Worm (Caenorhabditis elegans): ENCODE results near the gene ifo-1.

Gene ifo-1

DNA sequence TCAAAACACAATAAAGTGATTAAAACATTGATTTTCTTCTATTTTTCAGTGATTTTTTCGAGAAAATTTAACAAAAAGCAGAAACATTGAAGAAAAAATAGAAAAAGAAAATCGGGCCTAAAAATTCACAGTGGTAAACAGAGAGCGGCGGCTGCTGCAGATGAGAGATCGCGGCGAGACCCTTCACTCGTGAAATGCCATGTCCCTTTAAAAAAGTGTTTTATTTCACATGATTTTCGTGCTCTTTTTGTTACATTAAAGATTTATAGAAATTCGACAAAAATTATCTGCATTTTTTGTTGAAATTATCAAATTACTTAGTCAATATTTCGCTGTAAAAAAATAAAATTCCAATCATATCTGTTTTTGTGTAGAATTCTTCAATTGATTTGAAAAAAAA lies 12.5 kb downstream of the ifo-1 start (continued):
- TF ChIP-seq ztf-6 (GFP tag; IDR thresholded peaks at IDR 0.05): no peak
- no peak for TF ChIP-seq F22D6.2 (tag; optimal IDR thresholded peaks at IDR 0.05)
- TF ChIP-seq repo-1 (tag; optimal IDR thresholded peaks at IDR 0.05): peak; percentile 29
- no peak for TF ChIP-seq mes-4 (tag; optimal IDR thresholded peaks at IDR 0.05)
- peak; percentile 40 for TF ChIP-seq ztf-26 (tag; optimal IDR thresholded peaks at IDR 0.05)
- TF ChIP-seq lag-1 (GFP tag; IDR thresholded peaks at IDR 0.05): no peak
- no peak for TF ChIP-seq zim-3 (tag; optimal IDR thresholded peaks at IDR 0.05)
- no peak for TF ChIP-seq dpff-1 (tag; optimal IDR thresholded peaks at IDR 0.05)
- TF ChIP-seq ZK185.1 (tag; optimal IDR thresholded peaks at IDR 0.05; ENCODE audit: poor library complexity, severe bottlenecking): peak; percentile 1
- no peak for TF ChIP-seq ets-4 (GFP tag; optimal IDR thresholded peaks at IDR 0.05)
- no peak for TF ChIP-seq Y67H2A.10 (GFP tag; conservative IDR thresholded peaks at IDR 0.05)
- no peak for TF ChIP-seq attf-3 (GFP tag; conservative IDR thresholded peaks at IDR 0.05)
- TF ChIP-seq D2030.7 (GFP tag; IDR thresholded peaks at IDR 0.05): no peak
- no peak for TF ChIP-seq C17E4.6 (GFP tag; IDR thresholded peaks at IDR 0.05)
- TF ChIP-seq lin-35 (GFP tag; optimal IDR thresholded peaks at IDR 0.05): peak in 1 of 3 experiments; percentile 70
- no peak for TF ChIP-seq F37B4.10 (GFP tag; IDR thresholded peaks at IDR 0.05)
- peak; percentile 35 for TF ChIP-seq nhr-80 (tag; optimal IDR thresholded peaks at IDR 0.05)
- TF ChIP-seq gei-17 (GFP tag; optimal IDR thresholded peaks at IDR 0.05): no peak
- no peak for TF ChIP-seq lir-1 (GFP tag; conservative IDR thresholded peaks at IDR 0.05)
- TF ChIP-seq tlf-1 (GFP tag; optimal IDR thresholded peaks at IDR 0.05): no peak
- TF ChIP-seq tbx-9 (tag; optimal IDR thresholded peaks at IDR 0.05; ENCODE audit: borderline replicate concordance): no peak
- no peak for TF ChIP-seq sea-2 (GFP tag; IDR thresholded peaks at IDR 0.05)
- peak; percentile 32; the same call in 1 of the 2 replicates for TF ChIP-seq pbrm-1 (GFP tag; IDR thresholded peaks at IDR 0.05)
- no peak for TF ChIP-seq madf-3 (GFP tag; IDR thresholded peaks at IDR 0.05)
- no peak for TF ChIP-seq somi-1 (GFP tag; optimal IDR thresholded peaks at IDR 0.05)
- TF ChIP-seq Y56A3A.18 (GFP tag; IDR thresholded peaks at IDR 0.05): no peak
- no peak for TF ChIP-seq hrde-1 (tag; optimal IDR thresholded peaks at IDR 0.05; ENCODE audit: borderline replicate concordance)
- no peak for TF ChIP-seq F49E8.2 (tag; optimal IDR thresholded peaks at IDR 0.05; ENCODE audit: insufficient read depth)

DNA sequence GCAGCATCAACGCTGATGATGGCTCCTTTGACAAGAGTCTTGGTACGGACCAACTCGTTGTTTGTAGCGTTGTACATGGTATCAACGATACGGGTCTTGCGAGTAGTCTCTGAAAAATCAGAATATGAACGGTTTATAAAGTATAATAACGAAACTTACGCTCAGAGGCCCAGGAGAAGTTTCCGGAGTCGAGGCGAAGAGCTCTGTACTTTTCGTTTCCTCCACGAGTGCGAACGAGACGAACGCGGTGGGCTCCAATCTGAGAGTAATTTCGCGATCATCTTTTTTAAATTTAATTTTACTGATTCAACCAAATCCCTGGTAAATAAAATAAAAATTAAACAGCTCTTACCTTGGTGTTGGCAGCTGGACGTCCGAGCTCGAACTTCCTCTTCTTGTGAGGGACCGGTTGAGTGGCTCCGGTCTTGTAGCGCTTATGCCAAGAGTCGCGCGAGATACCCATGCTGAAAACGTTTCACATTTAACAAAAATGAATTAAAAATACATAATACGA lies 13.0 kb downstream of the ifo-1 start, which contains the start of gene rps-8:
rps-8 (minus strand) TSS at position 464 of the 514 bp plus-strand sequence.
- no peak for TF ChIP-seq rpc-1 (optimal IDR thresholded peaks at IDR 0.05)
- no peak for TF ChIP-seq rpc-1 (tag; optimal IDR thresholded peaks at IDR 0.05)
- no peak for TF ChIP-seq F23B12.7 (tag; optimal IDR thresholded peaks at IDR 0.05; ENCODE audit: insufficient read depth)
- TF ChIP-seq rec-8 (tag; optimal IDR thresholded peaks at IDR 0.05): no peak
- no peak for TF ChIP-seq nhr-27 (tag; optimal IDR thresholded peaks at IDR 0.05)
- TF ChIP-seq F10E7.11 (tag; optimal IDR thresholded peaks at IDR 0.05): no peak
- TF ChIP-seq repo-1 (tag; optimal IDR thresholded peaks at IDR 0.05): no peak
- TF ChIP-seq C06A6.2 (GFP tag; conservative IDR thresholded peaks at IDR 0.05): no peak
- no peak for TF ChIP-seq pbrm-1 (GFP tag; IDR thresholded peaks at IDR 0.05)
- no peak for TF ChIP-seq unc-130 (GFP tag; optimal IDR thresholded peaks at IDR 0.05)
- no peak for TF ChIP-seq K12H6.12 (tag; optimal IDR thresholded peaks at IDR 0.05)
- 0 out of 2 replicates have a peak, but pooled peaks have one; percentile 15 for TF ChIP-seq Y79H2A.3 (GFP tag; conservative IDR thresholded peaks at IDR 0.05)
- no peak for TF ChIP-seq Y67H2A.10 (GFP tag; conservative IDR thresholded peaks at IDR 0.05)
- TF ChIP-seq gei-17 (GFP tag; optimal IDR thresholded peaks at IDR 0.05): no peak
- TF ChIP-seq nfyb-1 (GFP tag; IDR thresholded peaks at IDR 0.05): no peak
- TF ChIP-seq nhr-120 (GFP tag; IDR thresholded peaks at IDR 0.05): no peak
- peak; percentile 15; the same call in 1 of the 2 replicates for TF ChIP-seq madf-6 (GFP tag; IDR thresholded peaks at IDR 0.05)
- TF ChIP-seq F33H1.4 (GFP tag; IDR thresholded peaks at IDR 0.05): peak; percentile 25; the same call in 1 of the 2 replicates
- no peak for TF ChIP-seq lin-54 (GFP tag; optimal IDR thresholded peaks at IDR 0.05)
- no peak for TF ChIP-seq nfya-1 (tag; optimal IDR thresholded peaks at IDR 0.05; ENCODE audit: borderline replicate concordance, insufficient read depth)
- TF ChIP-seq atf-7 (tag; optimal IDR thresholded peaks at IDR 0.05): no peak
- no peak for TF ChIP-seq let-607 (tag; optimal IDR thresholded peaks at IDR 0.05)
- TF ChIP-seq lag-1 (GFP tag; IDR thresholded peaks at IDR 0.05): no peak
- TF ChIP-seq sea-2 (GFP tag; IDR thresholded peaks at IDR 0.05): no peak
- no peak for TF ChIP-seq F55B11.4 (tag; optimal IDR thresholded peaks at IDR 0.05; ENCODE audit: borderline replicate concordance, insufficient read depth)
- no peak for TF ChIP-seq lir-1 (GFP tag; conservative IDR thresholded peaks at IDR 0.05)
- TF ChIP-seq tbx-9 (tag; optimal IDR thresholded peaks at IDR 0.05; ENCODE audit: borderline replicate concordance): no peak

All from whole organism, young adult.